Fruit fly (Drosophila melanogaster) whole organism, embryonic: ENCODE results near the gene eEF1delta.

Source experiments
- BtbVII ChIP-seq: fragments of 200-800 bp; sonication (Bioruptor generic); optimal IDR thresholded peaks from 3 replicates; lab custom pipeline; 2017; ENCODE audit warnings: missing biosample characterization, mild to moderate bottlenecking, missing genetic modification characterization
- CG11093 ChIP-seq: fragments of 200-800 bp; sonication (Bioruptor generic); IDR thresholded peaks from 3 replicates; pipeline ENCODE4 v1.3.6; 2022; ENCODE audit warnings: missing biosample characterization, missing genetic modification characterization
- CG13775 ChIP-seq: fragments of 200-800 bp; sonication (Bioruptor generic); optimal IDR thresholded peaks from 3 replicates; lab custom pipeline; 2017; ENCODE audit warnings: missing biosample characterization, mild to moderate bottlenecking, missing genetic modification characterization
- CG16863 ChIP-seq: fragments of 200-800 bp; sonication (Bioruptor generic); optimal IDR thresholded peaks from 3 replicates; lab custom pipeline; 2016; ENCODE audit warnings: missing biosample characterization, missing genetic modification characterization
- CG18619 ChIP-seq: fragments of 200-800 bp; sonication (Bioruptor generic); optimal IDR thresholded peaks from 3 replicates; lab custom pipeline; 2017; ENCODE audit warnings: missing biosample characterization, mild to moderate bottlenecking, missing genetic modification characterization
- CG2889 ChIP-seq: fragments of 200-800 bp; sonication (Bioruptor generic); IDR thresholded peaks from 3 replicates; pipeline ENCODE4 v1.3.6; 2022; ENCODE audit warnings: missing biosample characterization, missing genetic modification characterization
- CG3281 ChIP-seq: fragments of 200-800 bp; sonication (Bioruptor generic); optimal IDR thresholded peaks from 3 replicates; lab custom pipeline; 2017; ENCODE audit warnings: missing biosample characterization, mild to moderate bottlenecking, missing genetic modification characterization
- CG4617 ChIP-seq: fragments of 200-800 bp; sonication (Bioruptor generic); optimal IDR thresholded peaks from 3 replicates; lab custom pipeline; 2016; ENCODE audit warnings: missing biosample characterization, missing genetic modification characterization, borderline replicate concordance
- CG4730 ChIP-seq: fragments of 200-800 bp; sonication (Bioruptor generic); IDR thresholded peaks from 2 replicates; pipeline ENCODE4 v1.3.6; 2022; ENCODE audit warnings: missing biosample characterization, missing genetic modification characterization
- CG4854 ChIP-seq: fragments of 200-800 bp; sonication (Bioruptor generic); optimal IDR thresholded peaks from 2 replicates; lab custom pipeline; 2016; ENCODE audit warnings: missing biosample characterization, missing genetic modification characterization, inconsistent platforms
- CG7271 ChIP-seq: fragments of 200-800 bp; sonication (Bioruptor generic); optimal IDR thresholded peaks from 2 replicates; lab custom pipeline; 2018; ENCODE audit warnings: missing biosample characterization, mild to moderate bottlenecking, missing genetic modification characterization, moderate library complexity
- CG8388 ChIP-seq: fragments of 200-800 bp; sonication (Bioruptor generic); optimal IDR thresholded peaks from 2 replicates; lab custom pipeline; 2019; ENCODE audit warnings: missing biosample characterization, mild to moderate bottlenecking, missing genetic modification characterization, moderate library complexity
- CG8765 ChIP-seq: fragments of 200-800 bp; sonication (Bioruptor generic); IDR thresholded peaks from 2 replicates; pipeline ENCODE4 v1.3.6; 2022; ENCODE audit warnings: missing biosample characterization, missing genetic modification characterization
- CG9876 ChIP-seq: fragments of 200-800 bp; sonication (Bioruptor generic); optimal IDR thresholded peaks from 2 replicates; lab custom pipeline; 2016; ENCODE audit warnings: missing biosample characterization, missing genetic modification characterization
- CHES-1-like ChIP-seq: fragments of 200-800 bp; sonication (Bioruptor generic); optimal IDR thresholded peaks from 2 replicates; lab custom pipeline; 2016; ENCODE audit warnings: missing biosample characterization, missing genetic modification characterization
- CkIIα-i1 ChIP-seq: fragments of 200-800 bp; sonication (Bioruptor generic); IDR thresholded peaks from 2 replicates; pipeline ENCODE4 v1.3.6; 2022; ENCODE audit warnings: missing biosample characterization, missing genetic modification characterization
- HLH4C ChIP-seq: fragments of 200-800 bp; sonication (Bioruptor generic); IDR thresholded peaks from 3 replicates; pipeline ENCODE4 v1.3.6; 2022; ENCODE audit warnings: missing biosample characterization, missing genetic modification characterization; ENCODE audit not compliant: partially characterized antibody
- HmgD ChIP-seq: fragments of 200-800 bp; sonication (Bioruptor generic); optimal IDR thresholded peaks from 3 replicates; lab custom pipeline; 2016; ENCODE audit warnings: missing biosample characterization, missing genetic modification characterization
- Hr39 ChIP-seq: fragments of >200 bp; optimal IDR thresholded peaks from 2 replicates; lab custom pipeline; 2017
- Jarid2 ChIP-seq: fragments of 200-800 bp; sonication (Bioruptor generic); optimal IDR thresholded peaks from 3 replicates; lab custom pipeline; 2017; ENCODE audit warnings: mild to moderate bottlenecking, missing biosample characterization, missing genetic modification reagents, missing genetic modification characterization
- Med ChIP-seq: fragments of 200-800 bp; sonication (Bioruptor generic); peaks from one replicate; lab custom pipeline; 2016; ENCODE audit warnings: missing biosample characterization, missing genetic modification characterization, mild to moderate bottlenecking, inconsistent platforms, moderate library complexity
- Pdp1 ChIP-seq, 2 experiments: fragments of 200-800 bp; sonication (Bioruptor generic); optimal IDR thresholded peaks; 3 replicates each; lab custom pipeline; 2016; ENCODE audit warnings: missing biosample characterization in 2 of 2, missing genetic modification characterization in 2 of 2, mild to moderate bottlenecking in 1 of 2, moderate library complexity in 1 of 2
- Rfx ChIP-seq: fragments of 200-800 bp; sonication (Bioruptor generic); IDR thresholded peaks from 2 replicates; pipeline ENCODE4 v1.3.6; 2022; ENCODE audit warnings: missing biosample characterization, missing genetic modification characterization
- Side ChIP-seq: fragments of 200-800 bp; sonication (Bioruptor generic); optimal IDR thresholded peaks from 2 replicates; lab custom pipeline; 2016; ENCODE audit warnings: missing biosample characterization, missing genetic modification characterization
- Tbp ChIP-seq: fragments of >200 bp; optimal IDR thresholded peaks from 2 replicates; lab custom pipeline; 2018; ENCODE audit warnings: missing biosample characterization, missing genetic modification characterization
- Xbp1 ChIP-seq: fragments of 200-800 bp; sonication (Bioruptor generic); optimal IDR thresholded peaks from 3 replicates; lab custom pipeline; 2016; ENCODE audit warnings: missing biosample characterization, mild to moderate bottlenecking, missing genetic modification characterization
- YL-1 ChIP-seq: fragments of 200-800 bp; sonication (Bioruptor generic); optimal IDR thresholded peaks from 3 replicates; lab custom pipeline; 2017; ENCODE audit warnings: missing biosample characterization, mild to moderate bottlenecking, missing genetic modification characterization
- ab ChIP-seq: fragments of 200-800 bp; sonication (Bioruptor generic); optimal IDR thresholded peaks from 2 replicates; lab custom pipeline; 2016; ENCODE audit warnings: missing biosample characterization, missing genetic modification characterization
- cg ChIP-seq: fragments of 200-800 bp; sonication (Bioruptor generic); optimal IDR thresholded peaks from 3 replicates; lab custom pipeline; 2019; ENCODE audit warnings: missing biosample characterization, mild to moderate bottlenecking, missing genetic modification characterization, moderate library complexity
- chm ChIP-seq: fragments of 200-800 bp; sonication (Bioruptor generic); IDR thresholded peaks from 2 replicates; pipeline ENCODE4 v1.3.6; 2022; ENCODE audit warnings: missing biosample characterization, missing genetic modification characterization
- crp ChIP-seq, 2 experiments: fragments of 200-800 bp; sonication (Bioruptor generic); optimal IDR thresholded peaks; 2 replicates in 1 of 2; 3 replicates in 1 of 2; lab custom pipeline; 2017; ENCODE audit warnings: missing biosample characterization in 2 of 2, missing genetic modification characterization in 2 of 2, mild to moderate bottlenecking in 1 of 2, moderate library complexity in 1 of 2
- da ChIP-seq: fragments of 200-800 bp; sonication (Bioruptor generic); optimal IDR thresholded peaks from 2 replicates; lab custom pipeline; 2016; ENCODE audit warnings: missing biosample characterization, missing genetic modification characterization
- gt ChIP-seq: fragments of 200-800 bp; sonication (Bioruptor generic); IDR thresholded peaks from 2 replicates; pipeline ENCODE4 v1.3.6; 2022; ENCODE audit warnings: missing biosample characterization, missing genetic modification characterization
- ken ChIP-seq: fragments of 200-800 bp; sonication (Bioruptor generic); IDR thresholded peaks from 3 replicates; pipeline ENCODE4 v1.3.6; 2022; ENCODE audit warnings: missing biosample characterization, missing genetic modification characterization
- knrl ChIP-seq: fragments of 200-800 bp; sonication (Bioruptor generic); IDR thresholded peaks from 3 replicates; pipeline ENCODE4 v1.3.6; 2022; ENCODE audit warnings: missing biosample characterization, missing genetic modification characterization; ENCODE audit not compliant: partially characterized antibody
- lola ChIP-seq, 3 experiments: fragments of >200 bp in 2 of 3; fragments of 200-800 bp in 1 of 3; sonication (Bioruptor generic) in 1 of 3; optimal IDR thresholded peaks; 2 replicates each; lab custom pipeline; 2017 to 2019; ENCODE audit warnings: missing biosample characterization in 3 of 3, missing genetic modification characterization in 3 of 3, mild to moderate bottlenecking in 1 of 3, moderate library complexity in 1 of 3
- lov ChIP-seq, 2 experiments: fragments of 200-800 bp in 1 of 2; fragments of >200 bp in 1 of 2; sonication (Bioruptor generic) in 1 of 2; IDR thresholded peaks in 1 of 2; optimal IDR thresholded peaks in 1 of 2; 2 replicates in 1 of 2; 3 replicates in 1 of 2; pipeline versions ENCODE4 v1.3.6 to Lab custom; 2017 to 2022; ENCODE audit warnings: missing biosample characterization in 1 of 2, missing genetic modification characterization in 1 of 2
- nau ChIP-seq: fragments of 200-800 bp; sonication (Bioruptor generic); optimal IDR thresholded peaks from 3 replicates; lab custom pipeline; 2017; ENCODE audit warnings: missing biosample characterization, mild to moderate bottlenecking, missing genetic modification characterization, missing genetic modification reagents
- nerfin-1 ChIP-seq: fragments of 200-800 bp; sonication (Bioruptor generic); optimal IDR thresholded peaks from 3 replicates; lab custom pipeline; 2019; ENCODE audit warnings: missing biosample characterization, mild to moderate bottlenecking, missing genetic modification characterization, moderate library complexity
- nom ChIP-seq: fragments of 200-800 bp; sonication (Bioruptor generic); optimal IDR thresholded peaks from 2 replicates; lab custom pipeline; 2017; ENCODE audit warnings: missing biosample characterization, missing genetic modification characterization, mild to moderate bottlenecking, moderate library complexity, missing genetic modification reagents
- pros ChIP-seq: fragments of 200-800 bp; sonication (Bioruptor generic); optimal IDR thresholded peaks from 3 replicates; lab custom pipeline; 2019; ENCODE audit warnings: missing biosample characterization, mild to moderate bottlenecking, missing genetic modification characterization, moderate library complexity
- run ChIP-seq: fragments of 200-800 bp; sonication (Bioruptor generic); optimal IDR thresholded peaks from 3 replicates; lab custom pipeline; 2018; ENCODE audit warnings: missing biosample characterization, mild to moderate bottlenecking, missing genetic modification characterization
- tgo ChIP-seq: fragments of 200-800 bp; sonication (Bioruptor generic); IDR thresholded peaks from 3 replicates; pipeline ENCODE4 v1.3.6; 2022; ENCODE audit warnings: missing biosample characterization, missing genetic modification characterization
- toy ChIP-seq: fragments of 200-800 bp; sonication (Bioruptor generic); IDR thresholded peaks from 2 replicates; pipeline ENCODE4 v1.3.6; 2022; ENCODE audit warnings: missing biosample characterization, missing genetic modification characterization
- vvl ChIP-seq: fragments of 200-800 bp; sonication (Bioruptor generic); IDR thresholded peaks from 2 replicates; pipeline ENCODE4 v1.3.6; 2022; ENCODE audit warnings: missing biosample characterization, missing genetic modification characterization
- z ChIP-seq: fragments of 200-800 bp; sonication (Bioruptor generic); IDR thresholded peaks from 3 replicates; pipeline ENCODE4 v1.3.6; 2022; ENCODE audit warnings: missing biosample characterization, missing genetic modification characterization
- zen ChIP-seq: fragments of 200-800 bp; sonication (Bioruptor generic); optimal IDR thresholded peaks from 3 replicates; lab custom pipeline; 2018; ENCODE audit warnings: missing biosample characterization, mild to moderate bottlenecking, missing genetic modification characterization, moderate library complexity
- zfh1 ChIP-seq: fragments of 200-800 bp; sonication (Bioruptor generic); IDR thresholded peaks from 3 replicates; pipeline ENCODE4 v1.3.6; 2022; ENCODE audit warnings: missing biosample characterization, missing genetic modification characterization

The eEF1delta gene

DNA sequence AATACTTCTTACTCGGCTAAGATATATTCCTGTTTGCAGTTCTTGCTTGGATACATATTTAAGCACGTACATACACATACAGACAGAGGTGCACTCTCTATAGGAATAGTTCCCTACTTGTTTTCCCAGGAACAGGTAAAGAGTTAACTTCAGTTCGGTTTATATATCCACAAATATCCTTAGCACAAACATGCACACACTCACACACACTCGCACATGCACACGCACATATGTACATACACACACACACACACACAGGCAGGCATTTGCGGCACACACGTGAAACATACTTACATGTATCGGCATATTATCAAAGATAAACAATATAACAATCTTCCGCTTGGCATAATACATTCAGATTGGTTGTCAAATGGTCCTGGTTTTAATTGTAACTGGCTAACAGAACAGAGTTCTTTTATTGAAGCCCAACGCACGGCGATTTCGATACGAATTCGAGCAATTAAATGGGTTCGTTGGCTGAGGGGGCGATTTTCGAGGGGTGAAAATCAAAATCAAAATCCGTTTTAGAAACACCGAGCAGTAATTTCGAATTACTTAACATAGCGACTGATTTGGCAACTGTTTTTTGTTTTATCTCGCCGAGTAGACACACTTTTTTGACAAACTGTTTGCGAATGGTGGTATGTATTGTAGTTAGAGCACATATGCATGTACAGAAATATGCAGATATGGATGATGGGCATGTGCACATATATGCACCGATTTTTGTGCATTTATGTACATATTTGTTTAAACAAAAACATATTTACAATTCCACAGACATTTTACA, 27.8 kb downstream of the eEF1delta start (continued):
- TF ChIP-seq lov (optimal IDR thresholded peaks at IDR 0.05; lab: Kevin White, UChicago): peak; percentile 80
- no peak for TF ChIP-seq lov (GFP tag; IDR thresholded peaks at IDR 0.05; lab: Robert Waterston, UW)
- TF ChIP-seq YL-1 (GFP tag; lab: Kevin White, UChicago): no peak
- no peak for TF ChIP-seq Side (GFP tag; lab: Kevin White, UChicago)
- no peak for TF ChIP-seq HmgD (GFP tag; lab: Kevin White, UChicago)
- no peak for TF ChIP-seq Hr39 (lab: Kevin White, UChicago)
- TF ChIP-seq chm (GFP tag; lab: Robert Waterston, UW): no peak
- no peak for TF ChIP-seq z (GFP tag; lab: Robert Waterston, UW)
- TF ChIP-seq nau: no peak
- TF ChIP-seq Tbp: no peak
- no peak for TF ChIP-seq Xbp1 (GFP tag; lab: Kevin White, UChicago)
- TF ChIP-seq Med (GFP tag; lab: Kevin White, UChicago): no peak
- no peak for TF ChIP-seq CG9876 (GFP tag; lab: Kevin White, UChicago)
- no peak; the same call in 2 of the 3 replicates for TF ChIP-seq tgo (GFP tag; lab: Robert Waterston, UW)
- no peak for TF ChIP-seq CG18619 (GFP tag; lab: Kevin White, UChicago)
- TF ChIP-seq gt: no peak
- TF ChIP-seq Rfx (GFP tag; lab: Robert Waterston, UW): no peak
- TF ChIP-seq CG11093 (GFP tag; lab: Robert Waterston, UW): no peak
- no peak for TF ChIP-seq nerfin-1 (tag; lab: Kevin White, UChicago)
- TF ChIP-seq CG8765 (GFP tag; lab: Robert Waterston, UW): no peak
- TF ChIP-seq CG2889 (GFP tag; lab: Robert Waterston, UW): no peak
- no peak for TF ChIP-seq da (GFP tag; lab: Kevin White, UChicago)
- TF ChIP-seq CHES-1-like (GFP tag; lab: Kevin White, UChicago): no peak
- no peak for TF ChIP-seq ab (GFP tag; lab: Kevin White, UChicago)
- no peak for TF ChIP-seq Pdp1 (GFP tag; optimal IDR thresholded peaks at IDR 0.05; lab: Kevin White, UChicago)
- TF ChIP-seq CG4854: no peak
- TF ChIP-seq knrl (GFP tag; lab: Robert Waterston, UW): no peak
- peak in 1 of 3 experiments; percentile 44 for TF ChIP-seq lola (GFP tag; optimal IDR thresholded peaks at IDR 0.05; lab: Kevin White, UChicago)
- TF ChIP-seq CG8388 (GFP tag; lab: Kevin White, UChicago): peak; percentile 99
- no peak for TF ChIP-seq Jarid2 (GFP tag; lab: Kevin White, UChicago)
- TF ChIP-seq cg: peak; percentile 91
- peak; percentile 13; the same call in 1 of the 3 replicates for TF ChIP-seq zfh1 (GFP tag; lab: Robert Waterston, UW)
- TF ChIP-seq CkIIα-i1 (GFP tag; lab: Robert Waterston, UW): no peak
- TF ChIP-seq zen (tag; lab: Kevin White, UChicago): no peak
- no peak for TF ChIP-seq CG13775 (GFP tag; lab: Kevin White, UChicago)
- no peak for TF ChIP-seq CG16863 (GFP tag; lab: Kevin White, UChicago)
- no peak for TF ChIP-seq nom (GFP tag; lab: Kevin White, UChicago)
- TF ChIP-seq, all 482 proteins: peak for 11

DNA sequence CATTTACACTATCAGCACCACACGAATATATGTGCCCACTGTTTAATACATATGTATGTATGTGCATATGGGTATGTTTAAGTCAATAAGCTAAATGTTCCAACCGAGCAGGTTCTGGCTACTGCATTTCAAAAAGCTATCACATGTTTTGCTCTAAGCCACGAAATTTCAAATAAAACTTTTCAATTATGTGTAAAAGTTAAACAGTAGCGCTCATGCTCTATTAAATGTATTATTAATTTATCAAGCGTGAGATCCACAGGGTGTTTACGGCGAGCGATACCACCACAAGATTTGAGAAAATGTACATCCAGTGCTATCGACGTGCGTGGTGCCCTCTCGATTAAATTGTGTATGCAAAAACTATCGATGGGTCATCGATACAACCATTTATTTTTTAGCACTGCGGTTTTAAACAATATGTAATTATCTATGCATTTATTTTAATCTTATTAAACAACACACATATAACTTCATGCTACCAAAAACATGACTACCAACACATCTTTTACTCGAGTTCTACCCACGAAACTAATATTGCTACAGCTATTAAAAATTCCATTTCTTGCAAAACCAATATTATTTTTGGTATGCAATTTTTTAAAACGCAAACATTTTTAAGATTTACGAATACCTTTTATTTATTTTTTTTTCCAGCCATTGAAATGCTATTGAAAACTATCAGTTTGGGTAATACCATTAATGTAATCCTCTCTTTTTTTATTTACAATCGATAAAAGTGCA, 28.6 kb downstream of the eEF1delta start, which contains the start of gene Pten:
Gene Pten (minus strand): TSS at position 300 of the 744 bp plus-strand sequence.
- TF ChIP-seq nom (GFP tag; lab: Kevin White, UChicago): peak; percentile 29
- TF ChIP-seq CG4617 (GFP tag; lab: Kevin White, UChicago): peak; percentile 70
- no peak; the same call in 2 of the 3 replicates for TF ChIP-seq ken (GFP tag; lab: Robert Waterston, UW)
- TF ChIP-seq CG4730: no peak
- peak; percentile 16 for TF ChIP-seq CG7271
- peak; percentile 38 for TF ChIP-seq BtbVII (GFP tag; lab: Kevin White, UChicago)
- no peak for TF ChIP-seq pros (GFP tag; lab: Kevin White, UChicago)
- TF ChIP-seq toy (GFP tag; lab: Robert Waterston, UW): no peak
- TF ChIP-seq CG3281 (GFP tag; lab: Kevin White, UChicago): peak; percentile 59
- TF ChIP-seq HLH4C: peak; percentile 94
- TF ChIP-seq crp (GFP tag; optimal IDR thresholded peaks at IDR 0.05; lab: Kevin White, UChicago): peak in 1 of 2 experiments; percentile 15
- peak; percentile 58; the same call in 1 of the 2 replicates for TF ChIP-seq vvl (GFP tag; lab: Robert Waterston, UW)
- TF ChIP-seq run (tag; lab: Kevin White, UChicago): no peak
